Worm (Caenorhabditis elegans): ENCODE data around the gene C17G10.7.

C17G10.7 gene

DNA sequence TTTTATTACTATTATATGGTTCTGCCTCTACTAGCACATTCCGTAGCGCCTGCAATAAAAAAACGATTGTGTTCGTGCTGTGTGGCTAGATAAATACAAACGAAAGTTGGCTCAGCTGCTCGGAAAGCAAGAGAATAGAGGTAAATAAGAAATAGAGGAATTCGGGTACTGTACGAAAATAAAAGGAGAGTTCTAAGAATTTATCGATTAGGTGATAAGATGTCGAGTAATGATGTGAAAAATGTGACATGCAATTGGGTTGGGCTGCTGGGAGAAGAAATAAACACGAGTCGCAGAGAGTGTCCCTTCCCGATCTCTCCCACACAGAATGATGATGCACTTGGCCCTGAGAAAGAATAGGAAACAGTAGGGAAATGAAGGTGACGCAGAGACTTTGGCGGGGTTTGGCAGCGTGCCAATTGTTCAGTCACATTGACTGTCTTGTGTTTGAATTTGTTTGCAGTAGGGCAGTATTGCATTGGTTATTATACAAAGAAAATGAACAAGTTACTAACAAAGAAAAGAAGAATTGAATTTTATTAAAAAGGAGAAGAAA lies 14.2 kb downstream of the C17G10.7 start, which contains the start of gene cdc-14:
Gene cdc-14, minus strand, starts transcription at position 51 of the 556 bp plus-strand sequence.
- TF ChIP-seq nhr-43 (tag; optimal IDR thresholded peaks at IDR 0.05; ENCODE audit: poor library complexity, severe bottlenecking) (peak; percentile 22), aly-2 (tag; optimal IDR thresholded peaks at IDR 0.05) (no peak), nhr-76 (tag; optimal IDR thresholded peaks at IDR 0.05) (no peak), lin-15B (tag; optimal IDR thresholded peaks at IDR 0.05) (peak; percentile 65), fos-1 (tag; optimal IDR thresholded peaks at IDR 0.05) (no peak), pha-4 (tag; optimal IDR thresholded peaks at IDR 0.05) (peak; percentile 78), egl-5 (tag; optimal IDR thresholded peaks at IDR 0.05) (peak; percentile 87), nhr-12 (tag; optimal IDR thresholded peaks at IDR 0.05) (no peak), nhr-77 (tag; optimal IDR thresholded peaks at IDR 0.05) (no peak), jun-1 (tag; optimal IDR thresholded peaks at IDR 0.05) (peak; percentile 66), skn-1 (tag; optimal IDR thresholded peaks at IDR 0.05) (no peak), ceh-16 (tag; optimal IDR thresholded peaks at IDR 0.05) (no peak), daf-12 (tag; optimal IDR thresholded peaks at IDR 0.05) (no peak), nhr-67 (tag; optimal IDR thresholded peaks at IDR 0.05) (no peak), egl-27 (tag; optimal IDR thresholded peaks at IDR 0.05) (no peak), snpc-4 (tag; optimal IDR thresholded peaks at IDR 0.05) (peak; percentile 84), mml-1 (tag; optimal IDR thresholded peaks at IDR 0.05) (no peak), ceh-9 (tag; optimal IDR thresholded peaks at IDR 0.05) (no peak), nhr-237 (tag; optimal IDR thresholded peaks at IDR 0.05) (no peak), elt-3 (tag; optimal IDR thresholded peaks at IDR 0.05) (no peak), ceh-82 (tag; optimal IDR thresholded peaks at IDR 0.05) (no peak), sea-2 (GFP tag; optimal IDR thresholded peaks at IDR 0.05) (no peak), elt-1 (tag; optimal IDR thresholded peaks at IDR 0.05) (peak; percentile 53), fkh-10 (GFP tag; optimal IDR thresholded peaks at IDR 0.05) (no peak), pqm-1 (tag; optimal IDR thresholded peaks at IDR 0.05) (no peak), mdl-1 (tag; optimal IDR thresholded peaks at IDR 0.05) (no peak), hmg-11 (tag; optimal IDR thresholded peaks at IDR 0.05) (peak; percentile 54), R02D3.7 (tag; optimal IDR thresholded peaks at IDR 0.05) (no peak), ztf-11 (tag; optimal IDR thresholded peaks at IDR 0.05) (no peak), ztf-4 (tag; optimal IDR thresholded peaks at IDR 0.05) (no peak), nhr-11 (tag; optimal IDR thresholded peaks at IDR 0.05) (no peak), unc-62 (GFP tag; optimal IDR thresholded peaks at IDR 0.05) (no peak), nhr-28 (tag; optimal IDR thresholded peaks at IDR 0.05) (no peak), nhr-23 (tag; optimal IDR thresholded peaks at IDR 0.05) (peak; percentile 54), elt-2 (tag; optimal IDR thresholded peaks at IDR 0.05) (peak; percentile 73), ceh-28 (tag; optimal IDR thresholded peaks at IDR 0.05) (peak; percentile 43), lsy-12 (tag; optimal IDR thresholded peaks at IDR 0.05) (no peak), fkh-2 (tag; optimal IDR thresholded peaks at IDR 0.05) (peak; percentile 38), zag-1 (tag; optimal IDR thresholded peaks at IDR 0.05) (no peak), ama-1 (optimal IDR thresholded peaks at IDR 0.05) (no peak), nhr-25 (tag; optimal IDR thresholded peaks at IDR 0.05) (peak; percentile 94), unc-39 (tag; optimal IDR thresholded peaks at IDR 0.05) (no peak), ZK546.5 (tag; optimal IDR thresholded peaks at IDR 0.05) (no peak), tbx-2 (tag; optimal IDR thresholded peaks at IDR 0.05) (no peak), lin-39 (tag; optimal IDR thresholded peaks at IDR 0.05) (peak; percentile 76), nfya-1 (tag; optimal IDR thresholded peaks at IDR 0.05; ENCODE audit: insufficient read depth) (peak; percentile 59), eor-1 (tag; optimal IDR thresholded peaks at IDR 0.05) (no peak)

Data from whole organism, L3 larva.